Worm (Caenorhabditis elegans) whole organism, L4/young adult: ENCODE data around the gene dap-3.

Source experiments
- dao-5 ChIP-seq: sonication (generic microtip); optimal IDR thresholded peaks from 2 replicates; lab custom pipeline; 2016; ENCODE audit warnings: missing genotype, missing genetic modification characterization, moderate library complexity, missing compliant biosample characterization
- him-1 ChIP-seq: sonication (generic microtip); optimal IDR thresholded peaks from 2 replicates; lab custom pipeline; 2016; ENCODE audit warnings: missing genotype, missing genetic modification reagents, missing genetic modification characterization, missing compliant biosample characterization

- no peak for TF ChIP-seq dao-5 (tag; lab: Kevin White, UChicago)
- TF ChIP-seq him-1 (tag; lab: Kevin White, UChicago), result no peak
These were observed 41.0 kb downstream of the dap-3 start, which contains the start of gene cutl-9 for ce11 chrII:10621965-10622364.
